Worm (Caenorhabditis elegans) whole organism, L3 larva: Measurements from ENCODE around the gene F45D11.5.

Source experiments
- R02D3.7 ChIP-seq: fragments of 150-350 bp; optimal IDR thresholded peaks from 2 replicates; lab custom pipeline; 2014; ENCODE audit warnings: missing biosample characterization, missing genetic modification characterization
- ZK546.5 ChIP-seq: sonication (generic microtip); optimal IDR thresholded peaks from 2 replicates; lab custom pipeline; 2017; ENCODE audit warnings: missing biosample characterization, missing genetic modification characterization
- aly-2 ChIP-seq: fragments of 150-350 bp; optimal IDR thresholded peaks from 2 replicates; lab custom pipeline; 2014; ENCODE audit warnings: missing biosample characterization, missing genetic modification characterization
- ama-1 ChIP-seq: fragments of 150-350 bp; optimal IDR thresholded peaks from 2 replicates; lab custom pipeline; 2018
- ceh-16 ChIP-seq: sonication (generic microtip); optimal IDR thresholded peaks from 2 replicates; lab custom pipeline; 2017; ENCODE audit warnings: missing biosample characterization, missing genetic modification characterization
- ceh-9 ChIP-seq: sonication (generic microtip); optimal IDR thresholded peaks from 2 replicates; lab custom pipeline; 2018; ENCODE audit warnings: missing biosample characterization, missing genetic modification characterization
- egl-27 ChIP-seq: sonication (generic microtip); optimal IDR thresholded peaks from 4 replicates; lab custom pipeline; 2017; ENCODE audit warnings: missing biosample characterization, missing genetic modification reagents, missing genetic modification characterization
- egl-5 ChIP-seq: fragments of 150-350 bp; optimal IDR thresholded peaks from 2 replicates; lab custom pipeline; 2017; ENCODE audit warnings: missing biosample characterization, missing genetic modification reagents, missing genetic modification characterization, inconsistent platforms
- elt-1 ChIP-seq: fragments of 150-350 bp; optimal IDR thresholded peaks from 2 replicates; lab custom pipeline; 2014; ENCODE audit warnings: missing biosample characterization, missing genetic modification characterization
- elt-2 ChIP-seq: sonication (generic microtip); optimal IDR thresholded peaks from 2 replicates; lab custom pipeline; 2016; ENCODE audit warnings: missing genetic modification reagents, mild to moderate bottlenecking, missing genetic modification characterization, missing compliant biosample characterization
- elt-3 ChIP-seq, 3 experiments: fragments of 150-350 bp in 1 of 3; sonication (generic microtip) in 2 of 3; optimal IDR thresholded peaks; 2 replicates in 2 of 3; 4 replicates in 1 of 3; lab custom pipeline; 2014 to 2017; ENCODE audit warnings: missing biosample characterization in 3 of 3, missing genetic modification characterization in 3 of 3
- eor-1 ChIP-seq, 2 experiments: fragments of 150-350 bp; optimal IDR thresholded peaks; 2 replicates each; lab custom pipeline; 2014 to 2018; ENCODE audit warnings: missing biosample characterization in 2 of 2, missing genetic modification characterization in 2 of 2
- fkh-10 ChIP-seq: sonication (generic microtip); optimal IDR thresholded peaks from 2 replicates; lab custom pipeline; 2017; ENCODE audit warnings: missing biosample characterization, missing genetic modification reagents, missing genetic modification characterization
- fkh-2 ChIP-seq: fragments of 150-350 bp; optimal IDR thresholded peaks from 2 replicates; lab custom pipeline; 2014; ENCODE audit warnings: missing biosample characterization, missing genetic modification reagents, missing genetic modification characterization
- jun-1 ChIP-seq: fragments of 150-350 bp; optimal IDR thresholded peaks from 2 replicates; lab custom pipeline; 2014; ENCODE audit warnings: missing biosample characterization, missing genetic modification reagents, missing genetic modification characterization
- lin-15B ChIP-seq: fragments of 150-350 bp; optimal IDR thresholded peaks from 2 replicates; lab custom pipeline; 2014; ENCODE audit warnings: missing biosample characterization, missing genetic modification characterization
- lin-39 ChIP-seq: fragments of 150-350 bp; optimal IDR thresholded peaks from 2 replicates; lab custom pipeline; 2018; ENCODE audit warnings: missing biosample characterization, missing genetic modification reagents, missing genetic modification characterization
- mdl-1 ChIP-seq: fragments of 150-350 bp; optimal IDR thresholded peaks from 2 replicates; lab custom pipeline; 2014; ENCODE audit warnings: missing biosample characterization, missing genetic modification characterization
- mml-1 ChIP-seq: fragments of 150-350 bp; sonication (generic microtip); optimal IDR thresholded peaks from 3 replicates; lab custom pipeline; 2014; ENCODE audit warnings: missing biosample characterization, missing genetic modification characterization
- nfya-1 ChIP-seq: sonication (generic microtip); optimal IDR thresholded peaks from 2 replicates; lab custom pipeline; 2017; ENCODE audit warnings: missing genetic modification characterization, mild to moderate bottlenecking, missing compliant biosample characterization, antibody characterized with exemption, moderate library complexity; ENCODE audit not compliant: insufficient read depth
- nhr-12 ChIP-seq: fragments of 150-350 bp; optimal IDR thresholded peaks from 2 replicates; lab custom pipeline; 2014; ENCODE audit warnings: missing biosample characterization, missing genetic modification characterization
- nhr-23 ChIP-seq: fragments of 150-350 bp; optimal IDR thresholded peaks from 2 replicates; lab custom pipeline; 2014; ENCODE audit warnings: missing biosample characterization, missing genetic modification reagents, missing genetic modification characterization
- nhr-25 ChIP-seq: sonication (generic microtip); optimal IDR thresholded peaks from 2 replicates; lab custom pipeline; 2017; ENCODE audit warnings: missing biosample characterization, missing genetic modification characterization
- nhr-28 ChIP-seq: fragments of 150-350 bp; optimal IDR thresholded peaks from 2 replicates; lab custom pipeline; 2014; ENCODE audit warnings: missing biosample characterization, missing genetic modification characterization
- nhr-76 ChIP-seq: fragments of 150-350 bp; sonication (generic microtip); optimal IDR thresholded peaks from 5 replicates; lab custom pipeline; 2014; ENCODE audit warnings: missing biosample characterization, missing genetic modification characterization
- nhr-77 ChIP-seq: fragments of 150-350 bp; optimal IDR thresholded peaks from 2 replicates; lab custom pipeline; 2014; ENCODE audit warnings: missing biosample characterization, missing genetic modification characterization
- pqm-1 ChIP-seq: fragments of 150-350 bp; optimal IDR thresholded peaks from 2 replicates; lab custom pipeline; 2017; ENCODE audit warnings: missing biosample characterization, missing genetic modification characterization, inconsistent platforms
- sea-2 ChIP-seq: fragments of 150-350 bp; sonication (generic microtip); optimal IDR thresholded peaks from 4 replicates; lab custom pipeline; 2014; ENCODE audit warnings: missing biosample characterization, missing genetic modification reagents, missing genetic modification characterization
- skn-1 ChIP-seq: fragments of 150-350 bp; optimal IDR thresholded peaks from 2 replicates; lab custom pipeline; 2014; ENCODE audit warnings: missing biosample characterization, missing genetic modification characterization
- snpc-4 ChIP-seq: fragments of 150-350 bp; optimal IDR thresholded peaks from 2 replicates; lab custom pipeline; 2014; ENCODE audit warnings: missing biosample characterization, missing genetic modification characterization
- unc-39 ChIP-seq: sonication (generic microtip); optimal IDR thresholded peaks from 4 replicates; lab custom pipeline; 2017; ENCODE audit warnings: missing biosample characterization, missing genetic modification characterization
- unc-62 ChIP-seq: fragments of 150-350 bp; sonication (generic microtip); optimal IDR thresholded peaks from 4 replicates; lab custom pipeline; 2014; ENCODE audit warnings: missing biosample characterization, missing genetic modification reagents, missing genetic modification characterization
- ztf-11 ChIP-seq: fragments of 150-350 bp; optimal IDR thresholded peaks from 2 replicates; lab custom pipeline; 2014; ENCODE audit warnings: missing biosample characterization, missing genetic modification characterization
- ztf-4 ChIP-seq: fragments of 150-350 bp; optimal IDR thresholded peaks from 2 replicates; lab custom pipeline; 2014; ENCODE audit warnings: missing biosample characterization, missing genetic modification characterization

F45D11.5 gene

ce11 chrII:1001351-1001750 lies at the start of gene F45D11.5, which contains the start of gene fbxb-30:
TSS of gene F45D11.5 (plus strand) at chrII:1001702.
TSS of gene fbxb-30 (minus strand) at chrII:1001451.
- TF ChIP-seq ZK546.5 (tag; lab: Kevin White, UChicago) (no peak), snpc-4 (no peak), aly-2 (tag; lab: Kevin White, UChicago) (no peak), ztf-4 (tag; lab: Kevin White, UChicago) (no peak), egl-5 (tag; lab: Kevin White, UChicago) (no peak), jun-1 (tag; lab: Kevin White, UChicago) (no peak), skn-1 (tag; lab: Kevin White, UChicago) (no peak), elt-3 (tag; optimal IDR thresholded peaks at IDR 0.05; lab: Kevin White, UChicago) (no peak), ama-1 (lab: Kevin White, UChicago) (no peak), lin-39 (no peak), ztf-11 (no peak), lin-15B (no peak), egl-27 (tag; lab: Kevin White, UChicago) (no peak), mml-1 (tag; lab: Kevin White, UChicago) (no peak), pqm-1 (tag; lab: Kevin White, UChicago) (no peak), nhr-76 (tag; lab: Kevin White, UChicago) (no peak), unc-62 (GFP tag; lab: Kevin White, UChicago) (no peak), nhr-77 (tag; lab: Kevin White, UChicago) (no peak), fkh-2 (no peak), unc-39 (tag; lab: Kevin White, UChicago) (no peak)

- TF ChIP-seq ZK546.5 (tag; lab: Kevin White, UChicago): no peak
- no peak for TF ChIP-seq fkh-2
- no peak for TF ChIP-seq eor-1 (tag; optimal IDR thresholded peaks at IDR 0.05; lab: Kevin White, UChicago)
- TF ChIP-seq unc-62 (GFP tag; lab: Kevin White, UChicago): no peak
- no peak for TF ChIP-seq mml-1 (tag; lab: Kevin White, UChicago)
- TF ChIP-seq ceh-9: no peak
- TF ChIP-seq mdl-1 (tag; lab: Kevin White, UChicago): no peak
- no peak for TF ChIP-seq nhr-12
- TF ChIP-seq elt-2 (tag; lab: Kevin White, UChicago): no peak
- no peak for TF ChIP-seq lin-15B
- no peak for TF ChIP-seq aly-2 (tag; lab: Kevin White, UChicago)
- TF ChIP-seq nhr-77 (tag; lab: Kevin White, UChicago): no peak
- no peak for TF ChIP-seq snpc-4
- no peak for TF ChIP-seq nhr-25
- TF ChIP-seq elt-3 (tag; optimal IDR thresholded peaks at IDR 0.05; lab: Kevin White, UChicago): no peak
These were observed 48.5 kb upstream of the F45D11.5 start for ce11 chrII:953052-953451.

DNA sequence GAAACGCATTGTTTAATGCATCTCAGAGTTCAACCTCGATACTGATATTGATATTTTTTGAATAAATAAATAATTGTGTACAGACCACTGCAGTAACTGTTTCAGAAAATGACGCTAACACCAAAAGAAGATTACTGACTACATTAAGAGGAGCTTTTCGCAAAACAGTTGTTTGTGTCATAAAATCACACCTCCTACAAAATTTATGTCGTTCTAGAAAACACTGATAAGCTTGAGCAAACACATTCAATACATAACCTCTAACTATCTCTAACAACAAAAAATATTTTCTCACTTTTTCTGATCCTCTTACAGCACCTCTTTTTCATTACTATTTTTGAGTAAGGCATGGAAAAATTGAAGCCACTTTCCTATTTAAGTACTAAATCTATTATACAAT lies 46.9 kb upstream of the F45D11.5 start, which contains the start of gene fbxc-7:
TSS of gene fbxc-7 (plus strand) at position 301 of the 400 bp plus-strand sequence.
- TF ChIP-seq elt-2 (tag; lab: Kevin White, UChicago): peak; percentile 26

- TF ChIP-seq ceh-9 (no peak), ceh-16 (tag; lab: Kevin White, UChicago) (no peak), eor-1 (tag; optimal IDR thresholded peaks at IDR 0.05; lab: Kevin White, UChicago) (no peak), elt-3 (tag; optimal IDR thresholded peaks at IDR 0.05; lab: Kevin White, UChicago) (no peak), nhr-76 (tag; lab: Kevin White, UChicago) (no peak), nhr-28 (tag; lab: Kevin White, UChicago) (no peak), ZK546.5 (tag; lab: Kevin White, UChicago) (no peak), pqm-1 (tag; lab: Kevin White, UChicago) (no peak), elt-1 (tag; lab: Kevin White, UChicago) (no peak), aly-2 (tag; lab: Kevin White, UChicago) (no peak), elt-2 (tag; lab: Kevin White, UChicago) (no peak), unc-62 (GFP tag; lab: Kevin White, UChicago) (no peak)
These were observed 42.9 kb upstream of the F45D11.5 start, which contains the start of gene sdz-4 for ce11 chrII:958618-959017. TSS of gene sdz-4 (plus strand) at chrII:958918.

DNA sequence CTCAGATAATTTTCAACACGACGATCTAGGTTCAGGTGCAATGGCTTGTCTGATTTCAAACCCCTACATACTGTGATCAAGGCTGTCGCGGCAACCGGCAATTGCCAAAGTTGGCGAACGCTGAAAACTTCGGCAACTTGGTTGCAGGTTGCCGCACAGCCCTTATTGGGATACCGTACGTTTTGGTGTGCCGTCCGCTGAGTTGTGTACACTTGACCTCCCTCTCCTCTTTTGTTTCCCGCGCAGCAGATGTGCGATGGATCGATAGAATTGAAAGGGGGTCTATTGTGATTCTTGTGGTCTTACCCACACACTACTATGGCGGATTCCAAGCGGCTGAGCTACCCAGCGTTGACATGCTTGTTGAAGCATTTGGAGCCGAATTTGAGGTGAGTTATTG lies 41.3 kb upstream of the F45D11.5 start, which contains the start of the genes C32B5.18 and C32B5.7:
TSS of gene C32B5.18 (plus strand) at position 301 of the 400 bp plus-strand sequence.
TSS of gene C32B5.7 (plus strand) at position 311 of the 400 bp plus-strand sequence.
- TF ChIP-seq lin-15B (no peak), sea-2 (GFP tag; lab: Kevin White, UChicago) (no peak), nhr-12 (no peak), pqm-1 (tag; lab: Kevin White, UChicago) (no peak), mml-1 (tag; lab: Kevin White, UChicago) (no peak), nhr-23 (tag; lab: Kevin White, UChicago) (no peak), ceh-9 (no peak), ceh-16 (tag; lab: Kevin White, UChicago) (no peak), nhr-76 (tag; lab: Kevin White, UChicago) (no peak), jun-1 (tag; lab: Kevin White, UChicago) (no peak), R02D3.7 (tag; lab: Kevin White, UChicago) (no peak), fkh-10 (GFP tag; lab: Kevin White, UChicago) (no peak), egl-27 (tag; lab: Kevin White, UChicago) (no peak), nfya-1 (tag; lab: Kevin White, UChicago) (no peak), unc-62 (GFP tag; lab: Kevin White, UChicago) (no peak), elt-2 (tag; lab: Kevin White, UChicago) (no peak), ama-1 (lab: Kevin White, UChicago) (no peak)
